Worm (Caenorhabditis elegans): ENCODE measurements around the gene cylc-1.

ce11 chrIV:5228619-5229018 is 3.0 kb upstream of the cylc-1 start, which contains the start of gene thn-6:
- TF ChIP-seq ztf-29 (GFP tag; IDR thresholded peaks at IDR 0.05) (no peak), flt-1 (GFP tag; IDR thresholded peaks at IDR 0.05) (no peak)
